Fruit fly (Drosophila melanogaster) whole organism, adult: ENCODE measurements around the gene CG31459.

Experiments used
- CG12768 ChIP-seq: fragments of 200-800 bp; sonication (Bioruptor generic); optimal IDR thresholded peaks from 2 replicates; lab custom pipeline; 2017; ENCODE audit warnings: missing biosample characterization, missing genetic modification characterization, mild to moderate bottlenecking, moderate library complexity, missing genetic modification reagents
- CG14711 ChIP-seq: fragments of 200-800 bp; sonication (Bioruptor generic); optimal IDR thresholded peaks from 2 replicates; lab custom pipeline; 2018; ENCODE audit warnings: missing biosample characterization, mild to moderate bottlenecking, missing genetic modification characterization, moderate library complexity
- CG1620 ChIP-seq: fragments of 200-800 bp; sonication (Bioruptor generic); optimal IDR thresholded peaks from 2 replicates; lab custom pipeline; 2016; ENCODE audit warnings: missing biosample characterization, missing genetic modification characterization
- CG33017 ChIP-seq: fragments of 200-800 bp; sonication (Bioruptor generic); optimal IDR thresholded peaks from 2 replicates; lab custom pipeline; 2018; ENCODE audit warnings: missing biosample characterization, mild to moderate bottlenecking, missing genetic modification characterization, moderate library complexity
- CG5204 ChIP-seq: fragments of 200-800 bp; sonication (Bioruptor generic); optimal IDR thresholded peaks from 2 replicates; lab custom pipeline; 2016; ENCODE audit warnings: missing biosample characterization, missing genetic modification characterization
- Hr96 ChIP-seq: fragments of 200-800 bp; sonication (Bioruptor generic); optimal IDR thresholded peaks from 2 replicates; lab custom pipeline; 2016; ENCODE audit warnings: missing biosample characterization, missing genetic modification characterization
- bab1 ChIP-seq: fragments of 200-800 bp; sonication (Bioruptor generic); optimal IDR thresholded peaks from 3 replicates; lab custom pipeline; 2019; ENCODE audit warnings: missing biosample characterization, mild to moderate bottlenecking, missing genetic modification characterization, moderate library complexity
- cic ChIP-seq: fragments of 200-800 bp; sonication (Bioruptor generic); optimal IDR thresholded peaks from 2 replicates; lab custom pipeline; 2017; ENCODE audit warnings: missing biosample characterization, mild to moderate bottlenecking, missing genetic modification characterization, moderate library complexity
- kay ChIP-seq: fragments of 200-800 bp; sonication (Bioruptor generic); peaks from one replicate; lab custom pipeline; 2016; ENCODE audit warnings: missing biosample characterization, missing genetic modification characterization, borderline replicate concordance
- ovo ChIP-seq: fragments of 200-800 bp; sonication (Bioruptor generic); optimal IDR thresholded peaks from 2 replicates; lab custom pipeline; 2016; ENCODE audit warnings: missing biosample characterization, missing genetic modification characterization
- pad ChIP-seq: fragments of 200-800 bp; sonication (Bioruptor generic); optimal IDR thresholded peaks from 3 replicates; lab custom pipeline; 2017; ENCODE audit warnings: missing biosample characterization, missing genetic modification characterization, mild to moderate bottlenecking, moderate library complexity, missing genetic modification reagents
- tj ChIP-seq: fragments of 200-800 bp; sonication (Bioruptor generic); optimal IDR thresholded peaks from 3 replicates; lab custom pipeline; 2017; ENCODE audit warnings: missing biosample characterization, mild to moderate bottlenecking, missing genetic modification characterization, moderate library complexity
- toe ChIP-seq: fragments of 200-800 bp; sonication (Bioruptor generic); optimal IDR thresholded peaks from 2 replicates; lab custom pipeline; 2016; ENCODE audit warnings: missing biosample characterization, missing genetic modification characterization

DNA sequence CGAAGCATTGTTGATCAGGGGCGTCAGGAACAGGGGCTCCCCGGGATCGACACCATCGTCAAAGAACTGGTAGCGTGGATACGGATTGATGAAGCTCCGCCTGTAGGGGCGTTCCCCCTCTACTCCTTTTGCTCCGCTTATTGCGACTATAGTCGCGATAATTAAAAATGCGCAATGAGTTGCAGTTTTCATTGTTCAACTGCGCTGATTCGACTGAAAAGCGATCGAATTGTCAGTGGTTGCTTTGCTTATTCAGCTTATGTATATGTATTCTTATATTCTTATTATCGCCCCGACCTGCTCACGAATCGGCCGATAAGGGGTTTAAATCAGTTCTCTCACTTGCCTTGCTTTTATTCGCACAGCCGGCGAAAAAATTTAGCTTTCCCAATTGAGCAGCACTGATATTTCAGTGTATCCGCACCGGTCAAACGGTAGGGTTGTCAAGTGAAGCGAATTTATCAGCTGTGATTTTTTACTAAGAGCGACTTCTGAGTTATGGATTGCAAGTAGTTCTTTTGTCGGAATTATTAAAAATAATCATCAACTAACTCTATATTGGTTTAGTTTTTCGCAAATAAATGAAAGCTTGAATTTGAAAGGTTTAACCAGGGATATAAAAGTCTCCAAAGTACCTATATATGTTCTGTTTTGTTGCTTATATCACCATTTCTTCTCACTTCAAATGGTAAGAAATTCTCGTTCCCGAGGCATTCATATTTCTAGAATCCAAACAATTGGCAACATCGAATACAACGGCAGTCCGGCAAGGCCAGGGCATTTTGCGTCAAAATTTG, 23.5 kb downstream of the CG31459 start, which contains the start of the genes CG4572 and CG4686:
- TF ChIP-seq CG5204 (GFP tag; lab: Kevin White, UChicago) = peak; percentile 90
- TF ChIP-seq CG33017 = peak; percentile 72
- TF ChIP-seq Hr96 = peak; percentile 91
- TF ChIP-seq kay (GFP tag; lab: Kevin White, UChicago) = no peak
- peak; percentile 77 for TF ChIP-seq toe
- peak; percentile 97 for TF ChIP-seq CG14711 (tag; lab: Kevin White, UChicago)
- peak; percentile 99 for TF ChIP-seq tj (GFP tag; lab: Kevin White, UChicago)
- peak; percentile 75 for TF ChIP-seq cic (GFP tag; lab: Kevin White, UChicago)
- peak; percentile 82 for TF ChIP-seq bab1 (GFP tag; lab: Kevin White, UChicago)
- peak; percentile 64 for TF ChIP-seq ovo (GFP tag; lab: Kevin White, UChicago)
- peak; percentile 78 for TF ChIP-seq CG12768 (GFP tag; lab: Kevin White, UChicago)
- peak; percentile 73 for TF ChIP-seq CG1620 (GFP tag; lab: Kevin White, UChicago)
- TF ChIP-seq pad (GFP tag; lab: Kevin White, UChicago) = peak; percentile 69
